Worm (Caenorhabditis elegans): ENCODE measurements around the gene wee-1.3.

The wee-1.3 gene

DNA sequence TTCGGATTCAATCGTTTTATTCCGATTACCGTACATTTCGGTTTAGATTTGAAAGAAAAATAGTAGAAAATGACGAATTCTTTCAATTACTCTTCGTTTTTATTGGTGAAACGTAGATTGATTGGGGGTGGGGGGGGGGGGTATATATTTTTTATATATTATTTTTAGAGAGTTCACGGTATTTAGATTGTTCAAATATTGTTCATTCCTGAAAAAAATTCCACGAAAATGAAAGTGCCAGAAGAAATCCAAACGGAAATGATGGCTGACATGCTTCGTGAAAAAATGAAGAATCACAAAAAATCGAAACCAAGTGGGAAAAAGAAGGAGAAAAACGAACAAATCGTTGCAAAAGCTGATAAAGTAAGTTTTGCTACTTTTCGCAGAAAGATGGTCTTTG, 15.9 kb downstream of the wee-1.3 start, which contains the start of the genes Y53C12A.8 and Y53C12A.7:
Y53C12A.8 (minus strand) TSS at position 101 of the 400 bp plus-strand sequence.
Y53C12A.7 (plus strand) TSS at position 181 of the 400 bp plus-strand sequence.
- TF ChIP-seq C08G9.2 (tag; optimal IDR thresholded peaks at IDR 0.05) (no peak), fkh-10 (GFP tag; optimal IDR thresholded peaks at IDR 0.05) (no peak), odd-2 (tag; optimal IDR thresholded peaks at IDR 0.05) (no peak), lim-6 (tag; optimal IDR thresholded peaks at IDR 0.05) (no peak)

DNA sequence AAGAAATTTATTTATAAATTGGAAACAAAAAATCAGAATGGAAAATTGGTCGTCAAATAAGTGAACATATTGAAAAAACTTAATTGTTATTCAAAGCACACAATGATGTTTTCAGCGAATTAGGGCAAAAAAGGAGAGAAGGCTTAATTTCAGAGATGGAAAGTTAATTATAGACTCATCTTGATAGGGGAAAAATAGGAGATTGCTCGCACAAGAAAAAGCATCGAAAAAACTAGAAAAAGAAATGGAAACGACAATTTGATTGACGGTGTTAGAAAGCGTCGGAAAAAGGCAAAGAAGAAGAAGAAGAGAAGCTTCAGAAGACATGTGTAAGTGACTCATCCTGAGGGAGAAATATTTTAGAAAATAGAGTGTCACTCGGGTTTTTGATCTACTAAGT, 20.3 kb downstream of the wee-1.3 start:
- TF ChIP-seq ceh-2 (tag; optimal IDR thresholded peaks at IDR 0.05) (no peak), unc-3 (GFP tag; conservative IDR thresholded peaks at IDR 0.05) (no peak), unc-3 (tag; optimal IDR thresholded peaks at IDR 0.05) (no peak), hlh-30 (tag; optimal IDR thresholded peaks at IDR 0.05; ENCODE audit: insufficient read depth) (no peak), K02D7.2 (tag; optimal IDR thresholded peaks at IDR 0.05) (no peak), unc-42 (tag; optimal IDR thresholded peaks at IDR 0.05) (peak; percentile 55), fkh-10 (GFP tag; optimal IDR thresholded peaks at IDR 0.05) (no peak)

DNA sequence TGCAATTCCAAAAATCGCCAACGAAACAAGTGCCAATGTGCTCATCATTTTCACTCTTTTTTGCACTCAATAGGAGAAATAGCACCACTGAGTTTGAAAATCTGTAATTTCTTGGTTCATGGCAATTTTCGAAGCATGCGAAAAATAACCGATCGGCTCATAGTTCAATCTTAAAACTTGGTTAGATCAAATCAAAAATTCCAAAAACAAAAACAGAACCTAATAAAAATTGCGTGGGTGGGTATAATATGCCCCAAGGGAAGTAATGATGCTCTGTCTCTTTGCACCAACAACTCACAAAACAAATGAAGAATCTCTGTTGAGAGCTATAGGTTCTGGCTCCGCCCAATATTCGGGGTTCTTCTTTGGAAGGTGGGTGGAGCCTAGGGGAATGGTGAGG, 24.4 kb downstream of the wee-1.3 start, which contains the start of gene nlp-11:
nlp-11 (minus strand) TSS at position 101 of the 400 bp plus-strand sequence.
- no peak for TF ChIP-seq elt-4 (tag; optimal IDR thresholded peaks at IDR 0.05)
- no peak for TF ChIP-seq ceh-2 (tag; optimal IDR thresholded peaks at IDR 0.05)
- TF ChIP-seq ceh-34 (tag; optimal IDR thresholded peaks at IDR 0.05): no peak
- TF ChIP-seq tbx-7 (tag; optimal IDR thresholded peaks at IDR 0.05): no peak
- TF ChIP-seq elt-2 (tag; optimal IDR thresholded peaks at IDR 0.05): no peak
- no peak for TF ChIP-seq tbx-2 (tag; optimal IDR thresholded peaks at IDR 0.05)
- no peak for TF ChIP-seq ceh-24 (tag; optimal IDR thresholded peaks at IDR 0.05)
- TF ChIP-seq pros-1 (tag; optimal IDR thresholded peaks at IDR 0.05): no peak
- TF ChIP-seq nhr-232 (tag; optimal IDR thresholded peaks at IDR 0.05): no peak

DNA sequence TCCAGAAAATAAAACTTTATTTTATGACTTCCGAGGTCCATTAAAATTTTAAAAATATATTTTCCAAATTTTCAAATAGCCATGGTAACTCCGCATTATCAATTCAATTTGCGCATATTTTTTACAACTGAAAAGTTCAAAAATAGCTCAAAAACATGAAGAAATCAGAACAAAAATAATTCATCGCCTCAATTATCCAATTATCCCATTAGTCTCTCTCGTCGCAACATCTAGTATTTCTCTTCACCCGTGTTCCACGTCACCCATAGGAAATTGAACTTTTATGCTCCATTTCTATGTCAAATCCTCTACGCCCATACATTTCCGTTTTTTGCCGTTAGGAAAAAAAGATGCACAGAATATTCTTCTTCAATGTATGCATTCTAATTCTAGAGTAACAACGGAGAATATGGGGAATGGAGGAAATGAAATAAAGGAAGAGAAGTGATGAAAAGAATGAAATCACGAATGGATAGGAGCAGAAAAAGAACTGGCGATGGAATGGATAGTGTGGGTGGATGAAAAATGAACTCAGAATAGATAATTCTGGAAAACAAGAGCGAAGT, 26.1 kb downstream of the wee-1.3 start:
- TF ChIP-seq dve-1 (tag; optimal IDR thresholded peaks at IDR 0.05) (no peak), pag-3 (tag; optimal IDR thresholded peaks at IDR 0.05; ENCODE audit: borderline replicate concordance) (no peak), unc-42 (tag; optimal IDR thresholded peaks at IDR 0.05) (peak; percentile 78)

DNA sequence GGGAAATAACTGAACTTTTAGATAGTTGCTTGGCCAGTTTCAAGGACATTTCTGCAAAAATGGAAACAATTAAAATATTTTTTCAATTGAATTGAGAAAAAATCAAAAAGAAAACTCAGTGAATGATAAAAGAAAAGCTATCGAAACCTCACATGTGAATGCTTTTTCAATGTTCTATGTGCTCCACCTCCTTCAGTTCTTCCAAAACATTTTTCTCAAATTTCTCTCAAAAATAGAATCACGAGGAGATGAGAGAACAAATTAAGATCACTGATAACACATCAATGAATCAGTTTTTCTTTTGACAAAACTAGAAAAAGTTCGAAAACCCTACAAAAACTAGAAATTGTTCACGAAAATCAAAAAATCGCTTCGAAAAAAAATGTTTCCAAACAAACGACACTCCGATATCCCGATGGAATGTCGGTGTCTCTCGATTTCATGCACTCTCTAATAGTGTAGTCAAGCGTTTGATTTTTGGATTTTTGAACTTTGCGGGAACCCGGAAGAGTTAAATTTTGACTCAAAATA, 29.5 kb downstream of the wee-1.3 start, which contains the start of gene ZK1320.9:
ZK1320.9 (minus strand) TSS at position 51 of the 531 bp plus-strand sequence.
- TF ChIP-seq ceh-19 (GFP tag; optimal IDR thresholded peaks at IDR 0.05) (no peak), gmeb-2 (tag; optimal IDR thresholded peaks at IDR 0.05) (no peak), pha-4 (tag; optimal IDR thresholded peaks at IDR 0.05) (no peak), ets-4 (tag; optimal IDR thresholded peaks at IDR 0.05) (no peak)

DNA sequence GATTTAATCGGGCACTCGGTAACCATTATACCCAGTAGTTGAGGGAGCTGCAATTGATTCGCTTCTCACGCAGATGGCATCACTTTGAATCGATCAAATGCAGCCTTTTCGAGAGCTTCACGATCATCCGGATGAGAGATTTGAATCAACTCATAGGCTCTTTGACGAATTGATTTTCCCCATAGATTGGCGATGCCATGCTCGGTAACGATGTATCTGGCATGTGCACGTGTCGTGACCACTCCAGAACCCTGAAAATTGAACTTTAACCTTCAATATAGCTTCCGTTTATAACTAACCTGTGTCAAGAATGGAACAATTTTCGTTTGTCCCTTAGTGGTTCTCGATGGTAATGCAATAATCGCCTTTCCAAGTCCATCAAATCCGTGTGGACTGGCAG, 32.1 kb downstream of the wee-1.3 start:
- TF ChIP-seq sox-2 (GFP tag; IDR thresholded peaks at IDR 0.05) (no peak), sox-4 (tag; optimal IDR thresholded peaks at IDR 0.05) (no peak), Y22D7AL.16 (tag; optimal IDR thresholded peaks at IDR 0.05) (no peak), ceh-45 (GFP tag; IDR thresholded peaks at IDR 0.05) (no peak), hlh-8 (tag; optimal IDR thresholded peaks at IDR 0.05) (no peak), ceh-14 (tag; optimal IDR thresholded peaks at IDR 0.05) (no peak), elt-4 (tag; optimal IDR thresholded peaks at IDR 0.05) (no peak), pag-3 (tag; optimal IDR thresholded peaks at IDR 0.05; ENCODE audit: borderline replicate concordance) (no peak), pqm-1 (tag; optimal IDR thresholded peaks at IDR 0.05) (no peak), elt-2 (tag; optimal IDR thresholded peaks at IDR 0.05) (no peak), K02D7.2 (tag; optimal IDR thresholded peaks at IDR 0.05) (no peak), nfya-1 (tag; optimal IDR thresholded peaks at IDR 0.05) (no peak), pha-4 (tag; optimal IDR thresholded peaks at IDR 0.05) (no peak), F13H6.1 (tag; optimal IDR thresholded peaks at IDR 0.05) (no peak), unc-3 (GFP tag; conservative IDR thresholded peaks at IDR 0.05) (no peak), unc-3 (tag; optimal IDR thresholded peaks at IDR 0.05) (no peak), nhr-11 (tag; optimal IDR thresholded peaks at IDR 0.05) (no peak)
